Worm (Caenorhabditis elegans) whole organism, L1 larva: ENCODE data around the gene egl-10.

Experiments used
- C04F5.9 ChIP-seq: sonication (generic microtip); optimal IDR thresholded peaks from 2 replicates; lab custom pipeline; 2016; ENCODE audit warnings: missing genetic modification characterization, missing compliant biosample characterization
- C34B4.2 ChIP-seq: sonication (generic microtip); optimal IDR thresholded peaks from 2 replicates; lab custom pipeline; 2017; ENCODE audit warnings: mild to moderate bottlenecking, missing genetic modification characterization, missing compliant biosample characterization
- Y116A8C.19 ChIP-seq: sonication (generic microtip); optimal IDR thresholded peaks from 2 replicates; lab custom pipeline; 2016; ENCODE audit warnings: missing compliant biosample characterization, missing genetic modification characterization, borderline replicate concordance
- ceh-8 ChIP-seq: fragments of 200-800 bp; sonication (Bioruptor generic); optimal IDR thresholded peaks from 2 replicates; lab custom pipeline; 2018; ENCODE audit warnings: mild to moderate bottlenecking, missing genetic modification characterization, moderate library complexity, missing compliant biosample characterization
- ceh-82 ChIP-seq, 3 experiments: fragments of 150-350 bp in 1 of 3; sonication (generic microtip) in 2 of 3; optimal IDR thresholded peaks; 2 replicates each; lab custom pipeline; 2014 to 2017; ENCODE audit warnings: missing biosample characterization in 3 of 3, missing genetic modification characterization in 3 of 3
- ceh-90 ChIP-seq: sonication (generic microtip); optimal IDR thresholded peaks from 2 replicates; lab custom pipeline; 2016; ENCODE audit warnings: missing genetic modification characterization, missing compliant biosample characterization
- ces-1 ChIP-seq: fragments of 150-350 bp; optimal IDR thresholded peaks from 2 replicates; lab custom pipeline; 2014; ENCODE audit warnings: missing biosample characterization, missing genetic modification reagents, missing genetic modification characterization
- efl-3 ChIP-seq: fragments of 200-800 bp; sonication (Bioruptor generic); optimal IDR thresholded peaks from 2 replicates; lab custom pipeline; 2018; ENCODE audit warnings: mild to moderate bottlenecking, missing genetic modification characterization, missing compliant biosample characterization
- egl-13 ChIP-seq: sonication (generic microtip); optimal IDR thresholded peaks from 2 replicates; lab custom pipeline; 2016; ENCODE audit warnings: missing genotype, missing genetic modification reagents, missing genetic modification characterization, missing compliant biosample characterization
- elt-2 ChIP-seq: sonication (generic microtip); optimal IDR thresholded peaks from 2 replicates; lab custom pipeline; 2016; ENCODE audit warnings: missing genetic modification characterization, mild to moderate bottlenecking, inconsistent platforms, missing compliant biosample characterization, missing genetic modification reagents
- fkh-10 ChIP-seq: sonication (generic microtip); optimal IDR thresholded peaks from 2 replicates; lab custom pipeline; 2017; ENCODE audit warnings: missing biosample characterization, missing genetic modification reagents, missing genetic modification characterization
- fkh-8 ChIP-seq: sonication (generic microtip); optimal IDR thresholded peaks from 2 replicates; lab custom pipeline; 2016; ENCODE audit warnings: mild to moderate bottlenecking, missing genetic modification characterization, missing compliant biosample characterization
- fos-1 ChIP-seq: fragments of 150-350 bp; optimal IDR thresholded peaks from 2 replicates; lab custom pipeline; 2014; ENCODE audit warnings: missing biosample characterization, missing genetic modification characterization
- grh-1 ChIP-seq: fragments of 200-800 bp; sonication (Bioruptor generic); IDR thresholded peaks from 2 replicates; pipeline ENCODE4 v1.3.6; 2022; ENCODE audit warnings: missing genetic modification reagents, missing genetic modification characterization, missing compliant biosample characterization
- jun-1 ChIP-seq: fragments of 150-350 bp; optimal IDR thresholded peaks from 2 replicates; lab custom pipeline; 2014; ENCODE audit warnings: missing biosample characterization, missing genetic modification reagents, missing genetic modification characterization
- lin-13 ChIP-seq: fragments of 150-350 bp; optimal IDR thresholded peaks from 2 replicates; lab custom pipeline; 2014; ENCODE audit warnings: missing biosample characterization, missing genetic modification reagents, missing genetic modification characterization
- lin-14 ChIP-seq: fragments of 200-800 bp; sonication (Bioruptor generic); optimal IDR thresholded peaks from 2 replicates; lab custom pipeline; 2018; ENCODE audit warnings: mild to moderate bottlenecking, missing genetic modification characterization, moderate library complexity, missing compliant biosample characterization
- lin-39 ChIP-seq: fragments of 150-350 bp; optimal IDR thresholded peaks from 2 replicates; lab custom pipeline; 2014; ENCODE audit warnings: missing biosample characterization, missing genetic modification reagents, missing genetic modification characterization
- lsy-2 ChIP-seq, 2 experiments: fragments of 150-350 bp; optimal IDR thresholded peaks; 2 replicates each; lab custom pipeline; 2014; ENCODE audit warnings: missing biosample characterization in 2 of 2, missing genetic modification characterization in 2 of 2
- mep-1 ChIP-seq: fragments of 150-350 bp; optimal IDR thresholded peaks from 2 replicates; lab custom pipeline; 2014; ENCODE audit warnings: missing biosample characterization, missing genetic modification characterization
- nhr-19 ChIP-seq: fragments of 200-800 bp; sonication (Bioruptor generic); conservative IDR thresholded peaks from 2 replicates; pipeline ENCODE4 v1.3.6; 2022; ENCODE audit warnings: missing genetic modification characterization, missing compliant biosample characterization
- nhr-28 ChIP-seq: fragments of 150-350 bp; optimal IDR thresholded peaks from 2 replicates; lab custom pipeline; 2014; ENCODE audit warnings: missing biosample characterization, missing genetic modification characterization
- nhr-71 ChIP-seq: sonication (generic microtip); optimal IDR thresholded peaks from 2 replicates; lab custom pipeline; 2016; ENCODE audit warnings: mild to moderate bottlenecking, missing genetic modification characterization, moderate library complexity, missing compliant biosample characterization
- nhr-76 ChIP-seq: sonication (generic microtip); optimal IDR thresholded peaks from 2 replicates; lab custom pipeline; 2017; ENCODE audit warnings: missing biosample characterization, missing genetic modification characterization
- pag-3 ChIP-seq: sonication (generic microtip); optimal IDR thresholded peaks from 2 replicates; lab custom pipeline; 2017; ENCODE audit warnings: missing genetic modification characterization, mild to moderate bottlenecking, missing compliant biosample characterization, antibody characterized with exemption, borderline replicate concordance; ENCODE audit not compliant: insufficient read depth
- pax-3 ChIP-seq: fragments of 200-800 bp; sonication (Bioruptor generic); optimal IDR thresholded peaks from 2 replicates; lab custom pipeline; 2018; ENCODE audit warnings: mild to moderate bottlenecking, missing genetic modification characterization, moderate library complexity, missing compliant biosample characterization
- rnt-1 ChIP-seq: sonication (generic microtip); optimal IDR thresholded peaks from 2 replicates; lab custom pipeline; 2016; ENCODE audit warnings: mild to moderate bottlenecking, missing genetic modification characterization, moderate library complexity, missing compliant biosample characterization
- snpc-4 ChIP-seq: fragments of 150-350 bp; optimal IDR thresholded peaks from 2 replicates; lab custom pipeline; 2014; ENCODE audit warnings: missing biosample characterization, missing genetic modification characterization
- snu-23 ChIP-seq: sonication (generic microtip); optimal IDR thresholded peaks from 2 replicates; lab custom pipeline; 2016; ENCODE audit warnings: missing genetic modification characterization, missing compliant biosample characterization
- sup-37 ChIP-seq: fragments of 200-800 bp; sonication (Bioruptor generic); optimal IDR thresholded peaks from 2 replicates; lab custom pipeline; 2018; ENCODE audit warnings: mild to moderate bottlenecking, missing genetic modification characterization, missing compliant biosample characterization
- tbx-2 ChIP-seq: sonication (generic microtip); optimal IDR thresholded peaks from 2 replicates; lab custom pipeline; 2016; ENCODE audit warnings: missing genetic modification characterization, missing compliant biosample characterization
- tlp-1 ChIP-seq: fragments of 150-350 bp; optimal IDR thresholded peaks from 2 replicates; lab custom pipeline; 2014; ENCODE audit warnings: missing biosample characterization, missing genetic modification characterization
- unc-62 ChIP-seq: fragments of 150-350 bp; optimal IDR thresholded peaks from 2 replicates; lab custom pipeline; 2014; ENCODE audit warnings: missing biosample characterization, missing genetic modification reagents, missing genetic modification characterization
- unc-98 ChIP-seq: fragments of 200-800 bp; sonication (Bioruptor generic); IDR thresholded peaks from 2 replicates; pipeline ENCODE4 v1.3.6; 2022; ENCODE audit warnings: missing genetic modification characterization, missing compliant biosample characterization
- vab-15 ChIP-seq: sonication (generic microtip); optimal IDR thresholded peaks from 2 replicates; lab custom pipeline; 2017; ENCODE audit warnings: missing genotype, mild to moderate bottlenecking, missing genetic modification characterization, missing compliant biosample characterization
- xbp-1 ChIP-seq: sonication (generic microtip); optimal IDR thresholded peaks from 2 replicates; lab custom pipeline; 2016; ENCODE audit warnings: missing genetic modification characterization, missing compliant biosample characterization
- zag-1 ChIP-seq: fragments of 150-350 bp; optimal IDR thresholded peaks from 2 replicates; lab custom pipeline; 2014; ENCODE audit warnings: missing biosample characterization, missing genetic modification characterization
- ztf-11 ChIP-seq, 2 experiments: sonication (generic microtip); optimal IDR thresholded peaks; 2 replicates each; lab custom pipeline; 2016 to 2017; ENCODE audit warnings: missing genetic modification characterization in 2 of 2, missing biosample characterization in 1 of 2, missing compliant biosample characterization in 1 of 2
- ztf-4 ChIP-seq: fragments of 150-350 bp; optimal IDR thresholded peaks from 2 replicates; lab custom pipeline; 2014; ENCODE audit warnings: missing biosample characterization, missing genetic modification characterization

egl-10 gene

ce11 chrV:12486934-12487333, 24.1 kb upstream of the egl-10 start, which contains the start of gene inx-11:
TSS of gene inx-11 (plus strand) at chrV:12487234.
- TF ChIP-seq fkh-8 (tag; lab: Kevin White, UChicago) (no peak), zag-1 (tag; lab: Kevin White, UChicago) (no peak), C04F5.9 (tag; lab: Kevin White, UChicago) (no peak), ztf-4 (tag; lab: Kevin White, UChicago) (no peak), vab-15 (tag; lab: Kevin White, UChicago) (no peak), ceh-82 (tag; optimal IDR thresholded peaks at IDR 0.05; lab: Kevin White, UChicago) (no peak), jun-1 (tag; lab: Kevin White, UChicago) (no peak), snu-23 (GFP tag; lab: Kevin White, UChicago) (no peak), sup-37 (GFP tag; lab: Kevin White, UChicago) (no peak)
- TF ChIP-seq, all 84 proteins: peak for 0

ce11 chrV:12484585-12484984, 21.8 kb upstream of the egl-10 start, which contains the start of gene srt-39:
TSS of gene srt-39 (plus strand) at chrV:12484885.
- TF ChIP-seq tbx-2 (tag; lab: Kevin White, UChicago) = no peak
- TF ChIP-seq unc-98 (GFP tag; lab: Robert Waterston, UW) = no peak
- no peak for TF ChIP-seq ces-1
- no peak for TF ChIP-seq tlp-1 (tag; lab: Kevin White, UChicago)
- TF ChIP-seq C34B4.2 (tag; lab: Kevin White, UChicago) = no peak
- no peak for TF ChIP-seq unc-62
- no peak for TF ChIP-seq ceh-8 (GFP tag; lab: Kevin White, UChicago)
- no peak for TF ChIP-seq pax-3
- no peak for TF ChIP-seq elt-2 (tag; lab: Kevin White, UChicago)
- no peak for TF ChIP-seq fkh-10 (GFP tag; lab: Kevin White, UChicago)
- no peak for TF ChIP-seq nhr-28 (tag; lab: Kevin White, UChicago)
- no peak for TF ChIP-seq ztf-11 (tag; optimal IDR thresholded peaks at IDR 0.05; lab: Kevin White, UChicago)
- no peak for TF ChIP-seq lin-39 (tag; lab: Kevin White, UChicago)
- TF ChIP-seq egl-13 (tag; lab: Kevin White, UChicago) = no peak
- no peak for TF ChIP-seq ztf-4 (tag; lab: Kevin White, UChicago)
- no peak for TF ChIP-seq Y116A8C.19 (tag; lab: Kevin White, UChicago)
- TF ChIP-seq sup-37 (GFP tag; lab: Kevin White, UChicago) = no peak
- TF ChIP-seq grh-1 (GFP tag; lab: Robert Waterston, UW) = no peak
- no peak for TF ChIP-seq rnt-1
- no peak for TF ChIP-seq ceh-90 (tag; lab: Kevin White, UChicago)
- TF ChIP-seq, all 84 proteins: peak for 0

- TF ChIP-seq mep-1 (tag; lab: Kevin White, UChicago) (peak; percentile 32), ceh-90 (tag; lab: Kevin White, UChicago) (no peak), nhr-19 (0 out of 2 replicates have a peak, but pooled peaks have one; percentile 17), pag-3 (tag; lab: Kevin White, UChicago) (peak; percentile 95), ceh-82 (tag; optimal IDR thresholded peaks at IDR 0.05; lab: Kevin White, UChicago) (no peak), lsy-2 (tag; optimal IDR thresholded peaks at IDR 0.05; lab: Kevin White, UChicago) (peak in 1 of 2 experiments; percentile 39), efl-3 (GFP tag; lab: Kevin White, UChicago) (no peak), nhr-76 (tag; lab: Kevin White, UChicago) (no peak), fos-1 (tag; lab: Kevin White, UChicago) (no peak), xbp-1 (no peak), snpc-4 (no peak), nhr-71 (tag; lab: Kevin White, UChicago) (peak; percentile 40), lin-14 (GFP tag; lab: Kevin White, UChicago) (peak; percentile 79), snu-23 (GFP tag; lab: Kevin White, UChicago) (peak; percentile 11), ztf-4 (tag; lab: Kevin White, UChicago) (no peak), rnt-1 (peak; percentile 44), lin-13 (GFP tag; lab: Kevin White, UChicago) (no peak), grh-1 (GFP tag; lab: Robert Waterston, UW) (no peak), Y116A8C.19 (tag; lab: Kevin White, UChicago) (no peak)
- TF ChIP-seq, all 84 proteins: peak for 8
Measured at ce11 chrV:12478990-12479389, 16.2 kb upstream of the egl-10 start.
